Worm (Caenorhabditis elegans): ENCODE data around the gene fbxb-57.

- no peak for TF ChIP-seq ama-1 (optimal IDR thresholded peaks at IDR 0.05)
- TF ChIP-seq flt-1 (GFP tag; IDR thresholded peaks at IDR 0.05), result no peak
- no peak for TF ChIP-seq tbx-37 (GFP tag; conservative IDR thresholded peaks at IDR 0.05)
- no peak for TF ChIP-seq pes-1 (GFP tag; IDR thresholded peaks at IDR 0.05)
- no peak for TF ChIP-seq aly-1 (tag; optimal IDR thresholded peaks at IDR 0.05)
- TF ChIP-seq scrt-1 (GFP tag; IDR thresholded peaks at IDR 0.05), result no peak
- TF ChIP-seq F13C5.2 (tag; optimal IDR thresholded peaks at IDR 0.05), result no peak
- TF ChIP-seq ceh-36 (tag; optimal IDR thresholded peaks at IDR 0.05), result no peak
- no peak for TF ChIP-seq ceh-13 (GFP tag; optimal IDR thresholded peaks at IDR 0.05)
Measured at ce11 chrV:19320385-19320784, 31.8 kb downstream of the fbxb-57 start, which contains the start of gene sdz-6.

Measured in whole organism, early embryonic.